Fruit fly (Drosophila melanogaster) whole organism, embryonic: ENCODE data around the gene CG15152.

Source experiments
- CG10209 ChIP-seq: fragments of 200-800 bp; sonication (Bioruptor generic); optimal IDR thresholded peaks from 3 replicates; lab custom pipeline; 2017; ENCODE audit warnings: missing biosample characterization, mild to moderate bottlenecking, missing genetic modification characterization, missing genetic modification reagents
- CG14441 ChIP-seq: fragments of 200-800 bp; sonication (Bioruptor generic); IDR thresholded peaks from 2 replicates; pipeline ENCODE4 v1.3.6; 2022; ENCODE audit warnings: missing biosample characterization, missing genetic modification characterization
- CG15601 ChIP-seq: fragments of 200-800 bp; sonication (Bioruptor generic); optimal IDR thresholded peaks from 3 replicates; lab custom pipeline; 2019; ENCODE audit warnings: missing biosample characterization, mild to moderate bottlenecking, missing genetic modification characterization, moderate library complexity
- CG1647 ChIP-seq: fragments of 200-800 bp; sonication (Bioruptor generic); optimal IDR thresholded peaks from 3 replicates; lab custom pipeline; 2016; ENCODE audit warnings: missing biosample characterization, missing genetic modification characterization
- CG3281 ChIP-seq: fragments of 200-800 bp; sonication (Bioruptor generic); optimal IDR thresholded peaks from 3 replicates; lab custom pipeline; 2017; ENCODE audit warnings: missing biosample characterization, mild to moderate bottlenecking, missing genetic modification characterization
- CG34422 ChIP-seq: fragments of 200-800 bp; sonication (Bioruptor generic); IDR thresholded peaks from 3 replicates; pipeline ENCODE4 v1.3.6; 2022; ENCODE audit warnings: missing biosample characterization, missing genetic modification characterization
- Six4 ChIP-seq: fragments of 200-800 bp; sonication (Bioruptor generic); optimal IDR thresholded peaks from 2 replicates; lab custom pipeline; 2016; ENCODE audit warnings: missing biosample characterization, missing genetic modification characterization
- Sox100B ChIP-seq: fragments of 200-800 bp; sonication (Bioruptor generic); optimal IDR thresholded peaks from 3 replicates; lab custom pipeline; 2018; ENCODE audit warnings: missing biosample characterization, mild to moderate bottlenecking, missing genetic modification characterization
- fd102C ChIP-seq: fragments of 200-800 bp; sonication (Bioruptor generic); optimal IDR thresholded peaks from 2 replicates; lab custom pipeline; 2018; ENCODE audit warnings: missing biosample characterization, mild to moderate bottlenecking, missing genetic modification characterization, moderate library complexity
- gro ChIP-seq: fragments of 200-800 bp; sonication (Bioruptor generic); optimal IDR thresholded peaks from 2 replicates; lab custom pipeline; 2016; ENCODE audit warnings: missing biosample characterization, missing genetic modification characterization
- ken ChIP-seq: fragments of 200-800 bp; sonication (Bioruptor generic); IDR thresholded peaks from 3 replicates; pipeline ENCODE4 v1.3.6; 2022; ENCODE audit warnings: missing biosample characterization, missing genetic modification characterization
- maf-S ChIP-seq: fragments of 200-800 bp; sonication (Bioruptor generic); optimal IDR thresholded peaks from 2 replicates; lab custom pipeline; 2016; ENCODE audit warnings: missing biosample characterization, missing genetic modification characterization

DNA sequence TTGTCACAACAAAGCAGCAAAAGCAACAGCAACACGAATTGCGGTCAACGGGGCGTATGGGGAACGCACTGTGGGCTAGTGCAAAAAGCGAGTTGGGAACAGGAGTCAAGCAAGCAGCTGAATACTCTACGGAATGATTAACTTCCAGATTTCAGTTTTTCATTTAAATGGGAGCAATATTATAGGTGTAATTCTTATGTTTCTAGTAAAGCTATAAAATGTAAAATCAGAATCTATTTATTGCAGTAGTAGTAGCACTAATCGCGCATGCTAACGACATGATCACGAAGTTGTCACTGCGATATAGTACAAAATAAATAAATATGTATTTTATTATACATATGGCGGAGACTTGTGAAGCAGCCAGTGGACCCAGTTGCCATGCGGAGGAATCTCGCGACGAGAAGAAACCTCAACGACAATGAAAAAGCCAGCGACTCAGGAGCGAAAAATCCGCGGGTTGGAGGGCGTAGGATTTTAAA lies 32.3 kb downstream of the CG15152 start:
- TF ChIP-seq CG10209 (no peak), CG34422 (GFP tag; lab: Robert Waterston, UW) (no peak), Six4 (no peak), CG14441 (GFP tag; lab: Robert Waterston, UW) (0 out of 2 replicates have a peak, but pooled peaks have one; percentile 12), CG1647 (no peak), Sox100B (GFP tag; lab: Kevin White, UChicago) (no peak), CG3281 (no peak), CG15601 (no peak), ken (GFP tag; lab: Robert Waterston, UW) (no peak), gro (GFP tag; lab: Kevin White, UChicago) (no peak), maf-S (GFP tag; lab: Kevin White, UChicago) (no peak), fd102C (GFP tag; lab: Kevin White, UChicago) (no peak)
